Fruit fly (Drosophila melanogaster) whole organism, prepupa: Measurements from ENCODE around the gene Cpr76Bd.

Source experiments
- Blimp-1 ChIP-seq: fragments of 200-800 bp; sonication (Bioruptor generic); optimal IDR thresholded peaks from 3 replicates; lab custom pipeline; 2017; ENCODE audit warnings: missing biosample characterization, missing genetic modification characterization, mild to moderate bottlenecking, moderate library complexity, missing genetic modification reagents
- CG10669 ChIP-seq: fragments of 200-800 bp; sonication (Bioruptor generic); optimal IDR thresholded peaks from 3 replicates; lab custom pipeline; 2018; ENCODE audit warnings: missing biosample characterization, mild to moderate bottlenecking, missing genetic modification characterization, moderate library complexity
- CG11294 ChIP-seq: fragments of 200-800 bp; sonication (Bioruptor generic); IDR thresholded peaks from 2 replicates; pipeline ENCODE4 v1.3.6; 2022; ENCODE audit warnings: missing biosample characterization, missing genetic modification characterization
- CG11762 ChIP-seq: fragments of 200-800 bp; sonication (Bioruptor generic); optimal IDR thresholded peaks from 3 replicates; lab custom pipeline; 2016; ENCODE audit warnings: missing biosample characterization, missing genetic modification characterization; ENCODE audit not compliant: insufficient read depth
- CG15336 ChIP-seq: fragments of 200-800 bp; sonication (Bioruptor generic); IDR thresholded peaks from 2 replicates; pipeline ENCODE4 v1.3.6; 2022; ENCODE audit warnings: missing biosample characterization, missing genetic modification characterization
- CG3032 ChIP-seq: fragments of 200-800 bp; optimal IDR thresholded peaks from 2 replicates; lab custom pipeline; 2019; ENCODE audit warnings: missing biosample characterization, mild to moderate bottlenecking, missing genetic modification characterization, moderate library complexity
- CG31627 ChIP-seq: fragments of 200-800 bp; sonication (Bioruptor generic); optimal IDR thresholded peaks from 3 replicates; lab custom pipeline; 2016; ENCODE audit warnings: missing biosample characterization, missing genetic modification characterization
- CG34406 ChIP-seq: fragments of 200-800 bp; sonication (Bioruptor generic); optimal IDR thresholded peaks from 3 replicates; lab custom pipeline; 2016; ENCODE audit warnings: missing biosample characterization, missing genetic modification characterization
- CG3919 ChIP-seq: fragments of 200-800 bp; sonication (Bioruptor generic); optimal IDR thresholded peaks from 3 replicates; lab custom pipeline; 2016; ENCODE audit warnings: missing biosample characterization, missing genetic modification characterization
- CG4318 ChIP-seq: fragments of 200-800 bp; sonication (Bioruptor generic); optimal IDR thresholded peaks from 3 replicates; lab custom pipeline; 2017; ENCODE audit warnings: missing biosample characterization, mild to moderate bottlenecking, missing genetic modification characterization
- CG6792 ChIP-seq: fragments of 200-800 bp; sonication (Bioruptor generic); optimal IDR thresholded peaks from 3 replicates; lab custom pipeline; 2016; ENCODE audit warnings: missing biosample characterization, missing genetic modification characterization
- CG6808 ChIP-seq: fragments of 200-800 bp; sonication (Bioruptor generic); optimal IDR thresholded peaks from 3 replicates; lab custom pipeline; 2017; ENCODE audit warnings: missing biosample characterization, missing genetic modification characterization, mild to moderate bottlenecking, moderate library complexity, missing genetic modification reagents
- CG8319 ChIP-seq: fragments of 200-800 bp; sonication (Bioruptor generic); optimal IDR thresholded peaks from 3 replicates; lab custom pipeline; 2016; ENCODE audit warnings: missing biosample characterization, missing genetic modification characterization
- CG9139 ChIP-seq: fragments of 200-800 bp; sonication (Bioruptor generic); optimal IDR thresholded peaks from 3 replicates; lab custom pipeline; 2017; ENCODE audit warnings: missing biosample characterization, mild to moderate bottlenecking, missing genetic modification characterization
- Eip75B ChIP-seq: fragments of 200-800 bp; sonication (Bioruptor generic); optimal IDR thresholded peaks from 3 replicates; lab custom pipeline; 2016; ENCODE audit warnings: missing biosample characterization, missing genetic modification characterization
- Eip78C ChIP-seq: fragments of 200-800 bp; sonication (Bioruptor generic); peaks from one replicate; lab custom pipeline; 2016; ENCODE audit warnings: missing biosample characterization, missing genetic modification characterization
- Eip93F ChIP-seq: fragments of 200-800 bp; sonication (Bioruptor generic); optimal IDR thresholded peaks from 2 replicates; lab custom pipeline; 2016; ENCODE audit warnings: missing biosample characterization, mild to moderate bottlenecking, missing genetic modification characterization
- Ets21C ChIP-seq: fragments of 200-800 bp; sonication (Bioruptor generic); optimal IDR thresholded peaks from 3 replicates; lab custom pipeline; 2016; ENCODE audit warnings: missing biosample characterization, missing genetic modification characterization
- Ets96B ChIP-seq: fragments of 200-800 bp; optimal IDR thresholded peaks from 2 replicates; lab custom pipeline; 2019; ENCODE audit warnings: missing biosample characterization, mild to moderate bottlenecking, missing genetic modification characterization, moderate library complexity
- Gug ChIP-seq: fragments of 200-800 bp; sonication (Bioruptor generic); IDR thresholded peaks from 2 replicates; pipeline ENCODE4 v1.3.6; 2022; ENCODE audit warnings: missing biosample characterization, missing genetic modification characterization
- Hr38 ChIP-seq: sonication (Bioruptor generic); optimal IDR thresholded peaks from 2 replicates; lab custom pipeline; 2016; ENCODE audit warnings: missing biosample characterization, missing genetic modification characterization
- Hr39 ChIP-seq: fragments of 200-800 bp; sonication (Bioruptor generic); optimal IDR thresholded peaks from 2 replicates; lab custom pipeline; 2016; ENCODE audit warnings: missing biosample characterization, missing genetic modification characterization
- Sox102F ChIP-seq: fragments of 200-800 bp; sonication (Bioruptor generic); optimal IDR thresholded peaks from 2 replicates; lab custom pipeline; 2016; ENCODE audit warnings: missing biosample characterization, mild to moderate bottlenecking, missing genetic modification characterization
- Sox15 ChIP-seq: fragments of 200-800 bp; sonication (Bioruptor generic); optimal IDR thresholded peaks from 3 replicates; lab custom pipeline; 2016; ENCODE audit warnings: missing biosample characterization, missing genetic modification characterization
- acj6 ChIP-seq: fragments of 200-800 bp; sonication (Bioruptor generic); optimal IDR thresholded peaks from 3 replicates; lab custom pipeline; 2016; ENCODE audit warnings: missing biosample characterization, missing genetic modification characterization
- dsx ChIP-seq: fragments of 200-800 bp; optimal IDR thresholded peaks from 3 replicates; lab custom pipeline; 2019; ENCODE audit warnings: missing biosample characterization, mild to moderate bottlenecking, missing genetic modification characterization, moderate library complexity; ENCODE audit not compliant: poor library complexity, severe bottlenecking
- eg ChIP-seq: fragments of 200-800 bp; sonication (Bioruptor generic); IDR thresholded peaks from 3 replicates; pipeline ENCODE4 v1.3.6; 2022; ENCODE audit warnings: missing biosample characterization, missing genetic modification characterization
- fd59A ChIP-seq: fragments of 200-800 bp; sonication (Bioruptor generic); optimal IDR thresholded peaks from 2 replicates; lab custom pipeline; 2017; ENCODE audit warnings: missing biosample characterization, mild to moderate bottlenecking, missing genetic modification characterization, missing genetic modification reagents
- fd85E ChIP-seq: fragments of 200-800 bp; sonication (Bioruptor generic); optimal IDR thresholded peaks from 3 replicates; lab custom pipeline; 2016; ENCODE audit warnings: missing biosample characterization, missing genetic modification characterization
- fkh ChIP-seq: fragments of 200-800 bp; sonication (Bioruptor generic); optimal IDR thresholded peaks from 3 replicates; lab custom pipeline; 2017; ENCODE audit warnings: missing biosample characterization, mild to moderate bottlenecking, missing genetic modification characterization, moderate library complexity
- lz ChIP-seq: fragments of 200-800 bp; sonication (Bioruptor generic); optimal IDR thresholded peaks from 3 replicates; lab custom pipeline; 2016; ENCODE audit warnings: missing biosample characterization, missing genetic modification characterization
- spab ChIP-seq: fragments of 200-800 bp; sonication (Bioruptor generic); optimal IDR thresholded peaks from 2 replicates; lab custom pipeline; 2017; ENCODE audit warnings: missing biosample characterization, mild to moderate bottlenecking, missing genetic modification characterization, missing genetic modification reagents
- ss ChIP-seq, 2 experiments: fragments of 200-800 bp; sonication (Bioruptor generic); optimal IDR thresholded peaks; 2 replicates in 1 of 2; 3 replicates in 1 of 2; lab custom pipeline; 2017 to 2018; ENCODE audit warnings: mild to moderate bottlenecking in 2 of 2, missing biosample characterization in 2 of 2, missing genetic modification characterization in 2 of 2, moderate library complexity in 1 of 2
- svp ChIP-seq: fragments of 200-800 bp; sonication (Bioruptor generic); peaks from one replicate; lab custom pipeline; 2016; ENCODE audit warnings: missing biosample characterization, missing genetic modification characterization
- topi ChIP-seq: fragments of 200-800 bp; sonication (Bioruptor generic); optimal IDR thresholded peaks from 3 replicates; lab custom pipeline; 2016; ENCODE audit warnings: missing biosample characterization, missing genetic modification characterization
- vri ChIP-seq: fragments of 200-800 bp; sonication (Bioruptor generic); optimal IDR thresholded peaks from 3 replicates; lab custom pipeline; 2016; ENCODE audit warnings: missing biosample characterization, mild to moderate bottlenecking, missing genetic modification characterization

Gene Cpr76Bd

DNA sequence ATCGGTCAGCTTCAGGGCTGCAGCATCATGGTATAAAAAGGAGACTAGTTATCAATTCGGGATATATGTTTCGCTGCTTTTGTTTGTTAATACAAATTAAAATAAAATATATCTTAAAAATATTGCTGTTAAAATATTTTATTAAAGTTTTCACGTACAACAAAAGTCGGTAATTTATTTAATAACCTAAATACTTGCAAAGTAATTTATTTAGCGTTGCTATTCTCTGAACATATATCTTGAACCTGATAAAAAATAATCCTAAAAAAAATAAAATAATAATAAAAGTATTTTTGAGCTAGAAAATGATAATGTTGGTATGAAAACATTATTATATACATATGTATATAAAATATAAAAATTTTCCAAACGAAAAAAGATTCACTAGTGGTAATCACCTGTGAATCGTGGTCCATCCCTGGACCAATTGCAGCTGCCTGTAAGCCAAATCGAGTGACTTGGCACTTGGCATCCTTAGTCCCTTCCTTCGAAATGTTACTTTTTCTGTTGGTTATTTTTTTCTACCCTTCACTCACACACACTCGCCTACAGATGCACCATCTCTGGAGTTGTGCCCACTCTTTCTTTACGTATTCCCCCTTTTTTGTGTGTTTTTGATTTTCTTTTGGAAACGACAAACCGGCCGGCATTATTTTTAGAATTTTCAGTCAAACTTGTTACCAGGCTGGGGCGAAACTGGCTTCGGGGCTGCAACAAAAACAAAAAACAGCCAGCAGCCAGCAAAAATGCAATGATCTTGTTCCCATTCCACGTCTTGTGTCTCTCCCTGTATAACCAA is 24.9 kb downstream of the Cpr76Bd start (continued):
- no peak for TF ChIP-seq Eip93F
- no peak for TF ChIP-seq Ets21C (GFP tag; lab: Kevin White, UChicago)
- TF ChIP-seq CG11762 (GFP tag; lab: Kevin White, UChicago), result peak; percentile 41
- TF ChIP-seq acj6 (GFP tag; lab: Kevin White, UChicago), result peak; percentile 72
- TF ChIP-seq eg (GFP tag; lab: Robert Waterston, UW), result no peak
- no peak for TF ChIP-seq fd59A (GFP tag; lab: Kevin White, UChicago)
- no peak for TF ChIP-seq Sox102F (GFP tag; lab: Kevin White, UChicago)
- peak; percentile 60 for TF ChIP-seq CG4318 (GFP tag; lab: Kevin White, UChicago)
- peak; percentile 50 for TF ChIP-seq Blimp-1 (GFP tag; lab: Kevin White, UChicago)

DNA sequence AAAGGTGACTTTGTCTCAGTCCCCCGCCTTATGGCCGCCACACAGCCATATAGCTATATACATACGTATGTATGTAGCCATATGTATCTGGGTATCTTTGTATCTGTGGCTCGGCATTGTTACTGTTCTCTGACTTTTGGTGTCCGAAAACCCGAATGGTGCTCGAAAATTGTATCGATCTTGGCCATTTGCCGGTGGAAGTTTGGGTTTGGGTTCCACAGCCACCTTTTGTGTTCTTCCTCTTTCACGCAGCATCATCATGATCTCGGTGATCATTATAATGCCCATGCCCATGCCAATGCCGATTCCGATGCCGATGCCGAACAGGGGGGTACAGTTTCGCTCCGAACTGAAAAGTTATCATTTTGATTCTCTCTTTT is 25.4 kb downstream of the Cpr76Bd start:
- no peak for TF ChIP-seq CG9139 (GFP tag; lab: Kevin White, UChicago)
- no peak for TF ChIP-seq ss (GFP tag; optimal IDR thresholded peaks at IDR 0.05; lab: Kevin White, UChicago)
- TF ChIP-seq CG3919, result no peak
- TF ChIP-seq CG4318 (GFP tag; lab: Kevin White, UChicago), result no peak
- TF ChIP-seq spab (GFP tag; lab: Kevin White, UChicago), result no peak
- peak; percentile 40 for TF ChIP-seq CG6808 (GFP tag; lab: Kevin White, UChicago)
- peak; percentile 34 for TF ChIP-seq svp (GFP tag; lab: Kevin White, UChicago)
- no peak for TF ChIP-seq CG3032 (tag; lab: Kevin White, UChicago)
- TF ChIP-seq CG8319, result no peak
- TF ChIP-seq Hr38, result no peak
- no peak for TF ChIP-seq CG15336 (GFP tag; lab: Robert Waterston, UW)
- peak; percentile 85 for TF ChIP-seq dsx (GFP tag; lab: Kevin White, UChicago)
- TF ChIP-seq CG10669 (GFP tag; lab: Kevin White, UChicago), result no peak
- no peak for TF ChIP-seq Gug (GFP tag; lab: Robert Waterston, UW)
- no peak for TF ChIP-seq CG11294
- TF ChIP-seq vri (GFP tag; lab: Kevin White, UChicago), result no peak
- no peak for TF ChIP-seq CG6792 (GFP tag; lab: Kevin White, UChicago)
- TF ChIP-seq acj6 (GFP tag; lab: Kevin White, UChicago), result no peak
- no peak for TF ChIP-seq topi (GFP tag; lab: Kevin White, UChicago)
- TF ChIP-seq Eip75B, result no peak
- no peak for TF ChIP-seq Eip93F
- peak; percentile 70 for TF ChIP-seq Eip78C (GFP tag; lab: Kevin White, UChicago)
- no peak for TF ChIP-seq CG34406 (GFP tag; lab: Kevin White, UChicago)
- no peak for TF ChIP-seq Hr39 (GFP tag; lab: Kevin White, UChicago)
- no peak for TF ChIP-seq Ets96B (tag; lab: Kevin White, UChicago)
- TF ChIP-seq, all 60 proteins: peak for 4

DNA sequence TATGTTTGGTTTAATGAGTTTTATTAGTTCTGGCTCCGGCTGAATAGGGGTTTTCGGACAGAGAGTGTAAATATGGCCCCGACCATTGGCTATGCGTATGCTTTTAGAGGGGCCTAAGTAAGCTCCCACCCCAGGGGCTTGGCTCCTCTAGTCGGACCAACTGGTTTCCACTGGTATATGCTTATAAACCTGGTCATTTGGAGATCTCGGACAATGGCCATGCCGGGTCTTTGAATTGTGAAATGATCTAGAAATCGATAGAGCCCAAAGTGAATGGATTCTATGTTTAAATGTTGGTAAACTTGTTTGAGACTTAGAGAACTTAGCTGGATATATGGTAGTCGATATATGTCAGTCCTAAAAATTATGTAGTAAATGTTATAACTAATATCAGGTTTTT is 26.1 kb downstream of the Cpr76Bd start:
- TF ChIP-seq Eip78C (GFP tag; lab: Kevin White, UChicago) (peak; percentile 25), fd85E (GFP tag; lab: Kevin White, UChicago) (no peak), CG31627 (no peak), Gug (GFP tag; lab: Robert Waterston, UW) (no peak), Sox15 (GFP tag; lab: Kevin White, UChicago) (no peak), lz (no peak), ss (GFP tag; optimal IDR thresholded peaks at IDR 0.05; lab: Kevin White, UChicago) (no peak)

DNA sequence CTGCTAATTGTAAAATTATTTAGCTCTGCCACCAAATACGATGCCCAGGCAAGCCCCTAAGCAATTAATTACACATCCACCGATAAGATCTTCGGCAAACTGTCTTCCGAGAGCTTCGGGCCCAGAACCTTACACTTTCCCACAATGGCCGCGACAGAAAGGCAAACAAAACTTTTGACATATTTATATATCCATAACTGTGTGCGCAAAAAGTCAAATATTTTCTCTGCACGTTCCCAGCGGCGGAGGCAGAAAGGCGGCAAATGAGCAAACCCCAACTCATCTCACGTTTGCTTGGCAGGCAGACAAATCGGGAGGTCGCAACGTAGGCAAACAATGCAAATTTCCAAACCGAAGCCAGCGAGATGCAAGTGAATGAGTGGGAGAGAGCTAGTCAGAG is 26.6 kb downstream of the Cpr76Bd start:
- TF ChIP-seq Sox102F (GFP tag; lab: Kevin White, UChicago), result peak; percentile 7
- no peak for TF ChIP-seq CG11762 (GFP tag; lab: Kevin White, UChicago)
- TF ChIP-seq svp (GFP tag; lab: Kevin White, UChicago), result peak; percentile 5
- peak; percentile 77 for TF ChIP-seq fkh (GFP tag; lab: Kevin White, UChicago)
